Worm (Caenorhabditis elegans) whole organism, late embryonic: Measurements from ENCODE around the gene irld-47.

Source experiments
- K02D7.2 ChIP-seq: sonication (generic microtip); optimal IDR thresholded peaks from 2 replicates; lab custom pipeline; 2017; ENCODE audit warnings: mild to moderate bottlenecking, missing genetic modification characterization, missing compliant biosample characterization
- K09A11.1 ChIP-seq: sonication (generic microtip); optimal IDR thresholded peaks from 2 replicates; lab custom pipeline; 2017; ENCODE audit warnings: antibody characterized with exemption, mild to moderate bottlenecking, missing genetic modification characterization, missing compliant biosample characterization; ENCODE audit not compliant: insufficient read depth
- ceh-14 ChIP-seq: sonication (generic microtip); optimal IDR thresholded peaks from 2 replicates; lab custom pipeline; 2016; ENCODE audit warnings: missing genotype, missing genetic modification characterization, missing compliant biosample characterization
- ceh-2 ChIP-seq: sonication (generic microtip); optimal IDR thresholded peaks from 2 replicates; lab custom pipeline; 2016; ENCODE audit warnings: missing genotype, missing genetic modification characterization, missing compliant biosample characterization
- ceh-24 ChIP-seq: sonication (generic microtip); optimal IDR thresholded peaks from 2 replicates; lab custom pipeline; 2016; ENCODE audit warnings: mild to moderate bottlenecking, missing genetic modification characterization, missing compliant biosample characterization
- ceh-30 ChIP-seq: fragments of 150-350 bp; optimal IDR thresholded peaks from 2 replicates; lab custom pipeline; 2014; ENCODE audit warnings: missing biosample characterization, missing genetic modification characterization
- ceh-6 ChIP-seq: fragments of 200-800 bp; sonication (Bioruptor generic); optimal IDR thresholded peaks from 2 replicates; lab custom pipeline; 2018; ENCODE audit warnings: mild to moderate bottlenecking, missing genetic modification characterization, missing compliant biosample characterization
- ceh-9 ChIP-seq: sonication (generic microtip); optimal IDR thresholded peaks from 2 replicates; lab custom pipeline; 2016; ENCODE audit warnings: mild to moderate bottlenecking, missing genetic modification characterization, inconsistent platforms, missing compliant biosample characterization
- che-1 ChIP-seq: sonication (generic microtip); optimal IDR thresholded peaks from 2 replicates; lab custom pipeline; 2016; ENCODE audit warnings: mild to moderate bottlenecking, missing genetic modification characterization, missing compliant biosample characterization
- dve-1 ChIP-seq: sonication (generic microtip); optimal IDR thresholded peaks from 2 replicates; lab custom pipeline; 2017; ENCODE audit warnings: antibody characterized with exemption, mild to moderate bottlenecking, missing genetic modification characterization, missing compliant biosample characterization
- elt-2 ChIP-seq: sonication (generic microtip); optimal IDR thresholded peaks from 2 replicates; lab custom pipeline; 2016; ENCODE audit warnings: missing genetic modification reagents, missing genetic modification characterization, missing compliant biosample characterization
- hlh-6 ChIP-seq: sonication (generic microtip); optimal IDR thresholded peaks from 2 replicates; lab custom pipeline; 2016; ENCODE audit warnings: missing genotype, missing genetic modification characterization, missing compliant biosample characterization
- hlh-8 ChIP-seq: sonication (generic microtip); optimal IDR thresholded peaks from 2 replicates; lab custom pipeline; 2016; ENCODE audit warnings: missing genotype, missing genetic modification characterization, missing compliant biosample characterization
- pax-1 ChIP-seq: fragments of 150-350 bp; optimal IDR thresholded peaks from 2 replicates; lab custom pipeline; 2014; ENCODE audit warnings: missing biosample characterization, missing genetic modification characterization
- pha-2 ChIP-seq: sonication (generic microtip); optimal IDR thresholded peaks from 2 replicates; lab custom pipeline; 2017; ENCODE audit warnings: mild to moderate bottlenecking, missing genetic modification characterization, missing compliant biosample characterization
- pha-4 ChIP-seq: fragments of 150-350 bp; optimal IDR thresholded peaks from 2 replicates; lab custom pipeline; 2018; ENCODE audit warnings: missing biosample characterization, missing genetic modification reagents, missing genetic modification characterization
- pqm-1 ChIP-seq: sonication (generic microtip); optimal IDR thresholded peaks from 2 replicates; lab custom pipeline; 2016; ENCODE audit warnings: missing genetic modification characterization, missing compliant biosample characterization
- pros-1 ChIP-seq: fragments of 150-350 bp; optimal IDR thresholded peaks from 2 replicates; lab custom pipeline; 2014; ENCODE audit warnings: missing biosample characterization, missing genetic modification reagents, missing genetic modification characterization
- rnt-1 ChIP-seq: sonication (generic microtip); optimal IDR thresholded peaks from 2 replicates; lab custom pipeline; 2016; ENCODE audit warnings: missing genetic modification characterization, missing compliant biosample characterization
- sox-4 ChIP-seq: sonication (generic microtip); optimal IDR thresholded peaks from 2 replicates; lab custom pipeline; 2017; ENCODE audit warnings: mild to moderate bottlenecking, missing genetic modification characterization, inconsistent platforms, missing compliant biosample characterization
- tbx-2 ChIP-seq: sonication (generic microtip); optimal IDR thresholded peaks from 2 replicates; lab custom pipeline; 2016; ENCODE audit warnings: missing genetic modification characterization, missing compliant biosample characterization
- tbx-7 ChIP-seq: sonication (generic microtip); optimal IDR thresholded peaks from 2 replicates; lab custom pipeline; 2016; ENCODE audit warnings: missing genotype, missing genetic modification characterization, missing compliant biosample characterization
- unc-42 ChIP-seq: sonication (generic microtip); optimal IDR thresholded peaks from 2 replicates; lab custom pipeline; 2016; ENCODE audit warnings: missing genotype, missing genetic modification characterization, missing compliant biosample characterization
- zip-5 ChIP-seq: sonication (generic microtip); optimal IDR thresholded peaks from 2 replicates; lab custom pipeline; 2016; ENCODE audit warnings: missing genetic modification characterization, missing compliant biosample characterization

The irld-47 gene

DNA sequence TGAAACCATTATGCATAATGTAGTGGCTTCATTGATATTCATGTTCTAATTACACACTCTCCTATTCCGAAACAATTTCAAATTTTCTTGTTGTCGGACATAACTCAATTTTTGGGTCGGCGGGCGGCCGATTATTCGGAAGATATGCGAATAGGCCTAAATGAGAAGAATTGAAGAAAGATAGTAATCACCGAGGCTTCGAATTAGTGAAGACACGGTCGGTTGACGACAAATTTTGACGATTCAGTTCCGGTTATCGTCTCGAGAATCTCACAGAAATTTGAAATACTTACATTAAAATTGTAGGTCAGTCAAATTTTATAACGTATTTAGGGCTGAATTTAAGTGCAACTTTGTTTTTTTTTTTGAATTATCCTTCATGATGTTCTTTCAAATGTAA lies 19.2 kb downstream of the irld-47 start:
- TF ChIP-seq unc-42 (tag; lab: Kevin White, UChicago) (peak; percentile 49), tbx-2 (tag; lab: Kevin White, UChicago) (no peak)

DNA sequence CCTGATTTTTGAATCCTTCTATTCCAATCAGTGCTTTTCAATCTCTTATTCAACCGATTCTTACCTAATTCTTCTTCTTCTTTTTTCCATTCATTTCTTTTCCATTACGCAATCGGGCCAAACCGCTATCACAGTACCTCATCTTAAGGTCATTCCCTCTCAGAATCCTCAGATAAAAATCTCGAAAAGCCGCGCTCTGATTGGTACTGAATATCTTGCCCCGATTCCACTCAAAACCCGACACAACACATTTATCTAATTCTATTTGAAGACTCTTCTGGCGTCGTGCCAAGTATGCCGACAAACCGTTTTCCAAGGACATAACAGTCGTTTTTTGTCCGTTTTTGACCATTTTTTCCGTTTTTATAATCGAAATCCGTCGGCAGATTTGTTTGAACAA lies 20.5 kb downstream of the irld-47 start:
- no peak for TF ChIP-seq unc-42 (tag; lab: Kevin White, UChicago)
- TF ChIP-seq rnt-1 = peak; percentile 53

DNA sequence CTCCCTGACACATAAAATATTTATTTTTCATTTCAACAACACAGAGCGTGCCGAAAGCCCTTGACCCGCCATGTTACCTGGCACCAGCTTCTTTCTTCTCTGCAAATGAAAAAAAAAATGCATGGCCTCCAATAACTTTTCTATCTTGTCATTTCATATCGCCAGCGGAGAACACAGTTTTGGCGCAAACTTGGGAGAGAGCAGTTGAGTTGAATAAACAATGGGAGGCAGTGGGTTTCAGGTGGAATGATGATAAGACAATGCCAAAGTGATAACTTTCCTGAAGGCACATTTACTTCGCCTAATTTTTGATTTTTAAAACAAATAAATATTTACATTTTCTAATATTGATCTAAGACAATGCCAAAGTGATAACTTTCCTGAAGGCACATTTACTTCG lies 21.1 kb downstream of the irld-47 start:
- TF ChIP-seq K09A11.1 (tag; lab: Kevin White, UChicago) (no peak), elt-2 (tag; lab: Kevin White, UChicago) (peak; percentile 15), zip-5 (tag; lab: Kevin White, UChicago) (no peak), pha-2 (tag; lab: Kevin White, UChicago) (no peak), tbx-2 (tag; lab: Kevin White, UChicago) (no peak), ceh-2 (tag; lab: Kevin White, UChicago) (no peak), dve-1 (tag; lab: Kevin White, UChicago) (no peak)

DNA sequence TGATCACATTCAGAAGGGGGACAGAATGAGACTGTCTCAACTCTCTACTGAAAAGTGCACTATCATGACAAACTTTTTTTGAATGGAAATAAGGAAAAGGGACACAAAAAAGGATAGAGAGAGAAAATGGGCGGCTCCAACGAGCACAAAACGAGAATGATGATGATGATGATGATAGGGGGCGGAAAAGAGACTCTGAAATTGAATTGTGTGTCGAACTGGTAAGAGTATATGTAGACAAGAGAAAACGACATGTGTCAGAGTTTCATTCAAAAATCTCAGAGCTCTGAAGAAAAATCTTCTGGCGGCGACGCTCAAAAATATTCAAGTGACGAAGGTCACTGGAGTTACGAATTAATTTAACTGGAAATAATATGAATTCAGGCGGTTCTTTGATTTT lies 27.1 kb downstream of the irld-47 start:
- TF ChIP-seq ceh-30 (no peak), unc-42 (tag; lab: Kevin White, UChicago) (peak; percentile 82), pha-4 (tag; lab: Kevin White, UChicago) (no peak)
- TF ChIP-seq, all 69 proteins: peak for 1

DNA sequence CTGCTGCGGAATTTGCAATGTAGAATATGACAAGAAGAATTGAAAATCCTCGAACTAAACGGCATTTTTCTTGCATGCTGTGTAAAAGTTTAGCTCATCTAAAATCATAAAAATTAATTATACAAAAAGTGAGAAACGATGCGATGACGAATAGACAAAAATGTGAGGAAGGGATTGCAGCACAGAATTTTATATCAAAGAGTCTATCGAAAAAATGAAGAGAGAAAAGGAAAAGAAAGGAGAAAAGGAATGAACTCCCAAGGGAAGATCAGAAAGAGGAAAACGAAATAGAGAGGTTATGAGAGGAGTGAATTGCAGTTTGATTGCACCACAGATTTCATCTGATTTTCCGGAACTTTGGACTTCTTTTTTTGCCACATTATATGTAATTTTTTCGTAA lies 28.1 kb downstream of the irld-47 start, which contains the start of gene glr-4:
glr-4 (minus strand) TSS at position 101 of the 400 bp plus-strand sequence.
- TF ChIP-seq pax-1 (tag; lab: Kevin White, UChicago) (no peak), unc-42 (tag; lab: Kevin White, UChicago) (no peak), sox-4 (tag; lab: Kevin White, UChicago) (no peak)

DNA sequence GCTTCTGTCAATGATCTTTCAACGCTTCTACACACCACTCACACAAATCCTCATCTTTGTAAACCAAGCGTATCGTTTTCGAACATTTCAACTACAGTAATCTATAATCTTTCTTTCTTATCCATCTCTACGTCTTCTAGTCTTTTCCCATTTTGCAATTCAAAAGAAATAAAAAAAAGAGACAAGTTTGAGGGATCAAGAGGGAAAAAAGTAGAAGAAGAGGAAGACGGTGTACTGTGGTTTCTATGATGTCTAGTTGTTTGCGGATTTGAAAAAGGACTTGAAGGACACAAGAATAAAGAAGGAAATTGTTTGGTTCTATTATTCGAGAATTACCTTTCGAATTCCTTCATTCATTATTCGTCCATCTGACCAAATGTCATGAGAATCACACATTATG lies 29.8 kb downstream of the irld-47 start:
- no peak for TF ChIP-seq K09A11.1 (tag; lab: Kevin White, UChicago)
- no peak for TF ChIP-seq tbx-7 (tag; lab: Kevin White, UChicago)
- no peak for TF ChIP-seq ceh-14 (tag; lab: Kevin White, UChicago)
- TF ChIP-seq ceh-6 (GFP tag; lab: Kevin White, UChicago) = no peak
- no peak for TF ChIP-seq ceh-24 (tag; lab: Kevin White, UChicago)
- no peak for TF ChIP-seq hlh-6 (tag; lab: Kevin White, UChicago)
- TF ChIP-seq rnt-1 = no peak
- no peak for TF ChIP-seq unc-42 (tag; lab: Kevin White, UChicago)
- TF ChIP-seq pros-1 (tag; lab: Kevin White, UChicago) = no peak
- TF ChIP-seq pha-2 (tag; lab: Kevin White, UChicago) = no peak

DNA sequence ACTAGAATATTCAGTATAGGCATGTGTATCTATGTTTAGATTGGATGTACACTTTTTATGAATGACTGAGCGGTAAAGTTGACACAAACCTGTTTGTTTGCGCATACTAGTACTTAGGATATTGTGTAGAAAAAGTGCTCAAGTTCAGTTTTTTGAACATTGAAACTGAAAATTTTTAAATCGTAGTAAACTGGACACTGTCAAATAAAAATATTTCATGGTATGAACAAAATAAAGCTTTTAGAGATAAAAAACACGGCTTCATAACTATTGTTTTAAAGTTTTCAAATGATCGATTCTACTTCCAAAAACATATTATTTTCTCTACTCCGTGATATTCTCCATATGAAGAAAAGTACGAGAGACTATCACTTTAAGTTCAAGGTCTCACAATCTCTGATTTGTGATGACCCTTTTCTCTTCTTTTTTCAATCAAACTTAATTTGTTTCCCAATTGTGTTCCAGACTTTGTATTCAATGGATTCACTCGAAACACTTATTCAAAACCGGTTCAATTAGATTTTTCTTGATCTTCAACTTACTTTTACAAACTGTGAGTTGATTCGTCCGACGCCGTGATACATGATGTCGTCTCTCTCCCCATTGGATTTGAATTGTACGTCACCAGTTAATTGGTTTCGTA lies 30.8 kb downstream of the irld-47 start:
- TF ChIP-seq tbx-2 (tag; lab: Kevin White, UChicago) (no peak), ceh-6 (GFP tag; lab: Kevin White, UChicago) (no peak), che-1 (tag; lab: Kevin White, UChicago) (no peak), ceh-9 (tag; lab: Kevin White, UChicago) (no peak), ceh-30 (no peak), K02D7.2 (tag; lab: Kevin White, UChicago) (no peak), tbx-7 (tag; lab: Kevin White, UChicago) (no peak), pqm-1 (tag; lab: Kevin White, UChicago) (no peak), sox-4 (tag; lab: Kevin White, UChicago) (no peak), ceh-2 (tag; lab: Kevin White, UChicago) (no peak), hlh-8 (tag; lab: Kevin White, UChicago) (no peak)
